Worm (Caenorhabditis elegans): ENCODE measurements around the gene F38G1.3.

Gene F38G1.3

ce11 chrX:476261-476660 is at the start of gene F38G1.3:
TSS of gene F38G1.3 (plus strand) at chrX:476561.
- no peak for TF ChIP-seq sdc-2 (tag; optimal IDR thresholded peaks at IDR 0.05)
- TF ChIP-seq pha-2 (tag; optimal IDR thresholded peaks at IDR 0.05), result no peak
- TF ChIP-seq ama-1 (optimal IDR thresholded peaks at IDR 0.05), result no peak
- no peak for TF ChIP-seq ceh-31 (tag; optimal IDR thresholded peaks at IDR 0.05)
- no peak for TF ChIP-seq ceh-14 (tag; optimal IDR thresholded peaks at IDR 0.05)
- no peak for TF ChIP-seq ztf-16 (tag; optimal IDR thresholded peaks at IDR 0.05)
- TF ChIP-seq rnt-1 (tag; optimal IDR thresholded peaks at IDR 0.05), result no peak
- no peak for TF ChIP-seq F13H6.1 (tag; optimal IDR thresholded peaks at IDR 0.05)
- no peak for TF ChIP-seq ceh-19 (GFP tag; optimal IDR thresholded peaks at IDR 0.05)
- no peak for TF ChIP-seq unc-55 (GFP tag; optimal IDR thresholded peaks at IDR 0.05)
- no peak for TF ChIP-seq C08G9.2 (tag; optimal IDR thresholded peaks at IDR 0.05)
- no peak for TF ChIP-seq pat-9 (tag; optimal IDR thresholded peaks at IDR 0.05)

- TF ChIP-seq ceh-48 (tag; optimal IDR thresholded peaks at IDR 0.05) (no peak), C38D4.7 (GFP tag; optimal IDR thresholded peaks at IDR 0.05) (no peak), nfya-1 (tag; optimal IDR thresholded peaks at IDR 0.05) (peak; percentile 54)
Observed at ce11 chrX:431596-431995, 44.8 kb upstream of the F38G1.3 start.

ce11 chrX:433029-433693 is 43.2 kb upstream of the F38G1.3 start:
- no peak for TF ChIP-seq pat-9 (tag; optimal IDR thresholded peaks at IDR 0.05)
- no peak for TF ChIP-seq ceh-48 (tag; optimal IDR thresholded peaks at IDR 0.05)
- no peak for TF ChIP-seq che-1 (tag; optimal IDR thresholded peaks at IDR 0.05)
- TF ChIP-seq F13H6.1 (tag; optimal IDR thresholded peaks at IDR 0.05), result no peak
- no peak for TF ChIP-seq sox-2 (GFP tag; IDR thresholded peaks at IDR 0.05)
- TF ChIP-seq lim-6 (tag; optimal IDR thresholded peaks at IDR 0.05), result no peak
- TF ChIP-seq gmeb-2 (tag; optimal IDR thresholded peaks at IDR 0.05), result no peak
- no peak for TF ChIP-seq ceh-6 (GFP tag; optimal IDR thresholded peaks at IDR 0.05)
- no peak for TF ChIP-seq Y22D7AL.16 (tag; optimal IDR thresholded peaks at IDR 0.05)
- no peak for TF ChIP-seq ceh-14 (tag; optimal IDR thresholded peaks at IDR 0.05)
- no peak for TF ChIP-seq nhr-11 (tag; optimal IDR thresholded peaks at IDR 0.05)
- no peak for TF ChIP-seq ceh-45 (GFP tag; IDR thresholded peaks at IDR 0.05)

ce11 chrX:433747-434146 is 42.6 kb upstream of the F38G1.3 start, which contains the start of gene dve-1:
TSS of gene dve-1 (minus strand) at chrX:433812.
- TF ChIP-seq sdc-2 (tag; optimal IDR thresholded peaks at IDR 0.05) (peak; percentile 10), elt-2 (tag; optimal IDR thresholded peaks at IDR 0.05) (no peak), unc-42 (tag; optimal IDR thresholded peaks at IDR 0.05) (no peak), nfya-1 (tag; optimal IDR thresholded peaks at IDR 0.05) (peak; percentile 87), ceh-48 (tag; optimal IDR thresholded peaks at IDR 0.05) (no peak), pag-3 (tag; optimal IDR thresholded peaks at IDR 0.05; ENCODE audit: borderline replicate concordance) (no peak), rnt-1 (tag; optimal IDR thresholded peaks at IDR 0.05) (no peak), dmd-4 (tag; optimal IDR thresholded peaks at IDR 0.05; ENCODE audit: borderline replicate concordance) (no peak)

- no peak for TF ChIP-seq elt-2 (tag; optimal IDR thresholded peaks at IDR 0.05)
- no peak for TF ChIP-seq ztf-16 (tag; optimal IDR thresholded peaks at IDR 0.05)
- TF ChIP-seq unc-55 (GFP tag; optimal IDR thresholded peaks at IDR 0.05), result no peak
- TF ChIP-seq sdc-2 (tag; optimal IDR thresholded peaks at IDR 0.05), result no peak
- TF ChIP-seq hlh-15 (tag; optimal IDR thresholded peaks at IDR 0.05), result no peak
- TF ChIP-seq ceh-9 (tag; optimal IDR thresholded peaks at IDR 0.05), result no peak
- TF ChIP-seq pat-9 (tag; optimal IDR thresholded peaks at IDR 0.05), result no peak
- no peak for TF ChIP-seq ceh-30 (tag; optimal IDR thresholded peaks at IDR 0.05)
- TF ChIP-seq pqm-1 (tag; optimal IDR thresholded peaks at IDR 0.05), result no peak
Observed at ce11 chrX:438396-438795, 38.0 kb upstream of the F38G1.3 start.

ce11 chrX:439031-439430 is 37.3 kb upstream of the F38G1.3 start:
- no peak for TF ChIP-seq K09A11.1 (tag; optimal IDR thresholded peaks at IDR 0.05; ENCODE audit: insufficient read depth)
- TF ChIP-seq unc-86 (tag; optimal IDR thresholded peaks at IDR 0.05), result no peak
- no peak for TF ChIP-seq ets-4 (tag; optimal IDR thresholded peaks at IDR 0.05)
